Fruit fly (Drosophila melanogaster): Measurements from ENCODE around the gene CG31668.

The CG31668 gene

dm6 chr2L:2162729-2163567 lies 43.0 kb downstream of the CG31668 start (continued):
- no peak for TF ChIP-seq z (GFP tag; IDR thresholded peaks at IDR 0.05)
- TF ChIP-seq nom (GFP tag; optimal IDR thresholded peaks at IDR 0.05) = peak; percentile 46
- no peak for TF ChIP-seq fu2 (GFP tag; optimal IDR thresholded peaks at IDR 0.05)
- TF ChIP-seq pum (GFP tag; optimal IDR thresholded peaks at IDR 0.05) = no peak
- no peak for TF ChIP-seq CG6272 (GFP tag; IDR thresholded peaks at IDR 0.05)
- no peak for TF ChIP-seq NK7.1 (GFP tag; optimal IDR thresholded peaks at IDR 0.05)
- no peak for TF ChIP-seq CG7556 (GFP tag; optimal IDR thresholded peaks at IDR 0.05)
- no peak for TF ChIP-seq pho (GFP tag; optimal IDR thresholded peaks at IDR 0.05)
- no peak for TF ChIP-seq CG6689 (GFP tag; IDR thresholded peaks at IDR 0.05)
- TF ChIP-seq CG3163 (GFP tag; optimal IDR thresholded peaks at IDR 0.05) = no peak
- no peak for TF ChIP-seq dati (GFP tag; IDR thresholded peaks at IDR 0.05)
- no peak for TF ChIP-seq ATbp (GFP tag; optimal IDR thresholded peaks at IDR 0.05)
- no peak for TF ChIP-seq jing (GFP tag; optimal IDR thresholded peaks at IDR 0.05)
- TF ChIP-seq Bdp1 (GFP tag; optimal IDR thresholded peaks at IDR 0.05) = no peak
- 0 out of 2 replicates have a peak, but pooled peaks have one; percentile 21 for TF ChIP-seq ranshi (GFP tag; IDR thresholded peaks at IDR 0.05)
- no peak for TF ChIP-seq danr (GFP tag; IDR thresholded peaks at IDR 0.05)
- no peak for TF ChIP-seq peb (GFP tag; IDR thresholded peaks at IDR 0.05)
- no peak for TF ChIP-seq Awh (GFP tag; IDR thresholded peaks at IDR 0.05)
- TF ChIP-seq CG7839 (tag; optimal IDR thresholded peaks at IDR 0.05) = peak; percentile 28
- TF ChIP-seq CG10147 (GFP tag; optimal IDR thresholded peaks at IDR 0.05) = no peak
- TF ChIP-seq BtbVII (GFP tag; optimal IDR thresholded peaks at IDR 0.05) = no peak
- no peak for TF ChIP-seq CG15514 (GFP tag; optimal IDR thresholded peaks at IDR 0.05)
- no peak for TF ChIP-seq maf-S (GFP tag; optimal IDR thresholded peaks at IDR 0.05)
- no peak for TF ChIP-seq CG14014 (GFP tag; IDR thresholded peaks at IDR 0.05)
- no peak for TF ChIP-seq CG7786 (GFP tag; optimal IDR thresholded peaks at IDR 0.05)
- no peak for TF ChIP-seq ci (GFP tag; IDR thresholded peaks at IDR 0.05)
- TF ChIP-seq toy (GFP tag; IDR thresholded peaks at IDR 0.05) = no peak
- TF ChIP-seq pros (GFP tag; optimal IDR thresholded peaks at IDR 0.05) = no peak
- TF ChIP-seq Asciz (GFP tag; optimal IDR thresholded peaks at IDR 0.05) = no peak
- peak; percentile 51 to 53 for TF ChIP-seq Trl (optimal IDR thresholded peaks at IDR 0.05)
- TF ChIP-seq Trl (GFP tag; optimal IDR thresholded peaks at IDR 0.05) = no peak
- TF ChIP-seq repo (GFP tag; optimal IDR thresholded peaks at IDR 0.05) = no peak
- TF ChIP-seq CG11695 (GFP tag; IDR thresholded peaks at IDR 0.05) = no peak
- no peak for TF ChIP-seq Med (GFP tag)
- no peak for TF ChIP-seq Doc2 (GFP tag; IDR thresholded peaks at IDR 0.05)
- TF ChIP-seq CG4360 (GFP tag; IDR thresholded peaks at IDR 0.05) = no peak
- peak; percentile 3 for TF ChIP-seq CG2712 (tag; optimal IDR thresholded peaks at IDR 0.05)
- TF ChIP-seq CG12744 (GFP tag; optimal IDR thresholded peaks at IDR 0.05) = no peak
- TF ChIP-seq sob (GFP tag; IDR thresholded peaks at IDR 0.05) = no peak
- TF ChIP-seq ems (GFP tag; optimal IDR thresholded peaks at IDR 0.05) = no peak
- TF ChIP-seq gcm (GFP tag; optimal IDR thresholded peaks at IDR 0.05) = no peak
- peak; percentile 22 for TF ChIP-seq CG18262 (tag; optimal IDR thresholded peaks at IDR 0.05)
- no peak for TF ChIP-seq CG9876 (GFP tag; optimal IDR thresholded peaks at IDR 0.05)
- TF ChIP-seq CG2120 (GFP tag; optimal IDR thresholded peaks at IDR 0.05) = no peak
- no peak for TF ChIP-seq fd3F (GFP tag; optimal IDR thresholded peaks at IDR 0.05)
- TF ChIP-seq Ssrp (tag; optimal IDR thresholded peaks at IDR 0.05) = peak; percentile 19
- TF ChIP-seq Kr (GFP tag; optimal IDR thresholded peaks at IDR 0.05) = no peak
- TF ChIP-seq CG16779 (GFP tag; IDR thresholded peaks at IDR 0.05) = no peak
- TF ChIP-seq CG2116 (GFP tag; optimal IDR thresholded peaks at IDR 0.05) = no peak
- no peak for TF ChIP-seq CG13296 (GFP tag; optimal IDR thresholded peaks at IDR 0.05)
- no peak for TF ChIP-seq ewg (GFP tag; optimal IDR thresholded peaks at IDR 0.05)
